Worm (Caenorhabditis elegans): Measurements from ENCODE around the gene C28H8.8.

- TF ChIP-seq mep-1 (tag; optimal IDR thresholded peaks at IDR 0.05), result peak; percentile 42
- peak; percentile 67 for TF ChIP-seq dpl-1 (GFP tag; optimal IDR thresholded peaks at IDR 0.05)
- no peak for TF ChIP-seq pqm-1 (tag; optimal IDR thresholded peaks at IDR 0.05)
- no peak for TF ChIP-seq snpc-4 (tag; optimal IDR thresholded peaks at IDR 0.05)
- peak; percentile 34; the same call in 1 of the 2 replicates for TF ChIP-seq pha-4 (GFP tag; IDR thresholded peaks at IDR 0.05)
- TF ChIP-seq pha-4 (tag; optimal IDR thresholded peaks at IDR 0.05), result no peak
- peak; percentile 32 for TF ChIP-seq dve-1 (tag; optimal IDR thresholded peaks at IDR 0.05; ENCODE audit: insufficient read depth)
- TF ChIP-seq lsy-2 (tag; optimal IDR thresholded peaks at IDR 0.05), result peak in 1 of 2 experiments; percentile 71
- no peak for TF ChIP-seq unc-39 (tag; optimal IDR thresholded peaks at IDR 0.05)
- TF ChIP-seq nhr-28 (tag; optimal IDR thresholded peaks at IDR 0.05), result no peak
- TF ChIP-seq nhr-25 (tag; optimal IDR thresholded peaks at IDR 0.05; ENCODE audit: borderline replicate concordance, insufficient read depth), result no peak
These were observed 35.3 kb downstream of the C28H8.8 start, which contains the start of gene ddx-23 for ce11 chrIII:5853240-5853639.
